Worm (Caenorhabditis elegans): ENCODE data around the gene osm-1.

osm-1 gene

ce11 chrX:16590803-16591202 is 50.3 kb downstream of the osm-1 start (continued):
- TF ChIP-seq dmd-4 (tag; optimal IDR thresholded peaks at IDR 0.05; ENCODE audit: borderline replicate concordance) (peak; percentile 23), Y22D7AL.16 (tag; optimal IDR thresholded peaks at IDR 0.05) (peak; percentile 54), ceh-31 (tag; optimal IDR thresholded peaks at IDR 0.05) (peak; percentile 37), ama-1 (optimal IDR thresholded peaks at IDR 0.05) (no peak), pat-9 (tag; optimal IDR thresholded peaks at IDR 0.05) (peak; percentile 58), ceh-45 (GFP tag; IDR thresholded peaks at IDR 0.05) (no peak), ahr-1 (tag; optimal IDR thresholded peaks at IDR 0.05) (peak; percentile 23), ceh-30 (tag; optimal IDR thresholded peaks at IDR 0.05) (no peak), tbx-7 (tag; optimal IDR thresholded peaks at IDR 0.05) (no peak), T23F11.4 (GFP tag; optimal IDR thresholded peaks at IDR 0.05) (peak; percentile 38), eyg-1 (tag; optimal IDR thresholded peaks at IDR 0.05) (no peak), pha-2 (tag; optimal IDR thresholded peaks at IDR 0.05) (no peak), mec-3 (tag; optimal IDR thresholded peaks at IDR 0.05; ENCODE audit: borderline replicate concordance) (no peak), ceh-19 (GFP tag; optimal IDR thresholded peaks at IDR 0.05) (peak; percentile 60), ets-4 (tag; optimal IDR thresholded peaks at IDR 0.05) (no peak), unc-86 (tag; optimal IDR thresholded peaks at IDR 0.05) (peak; percentile 40), ceh-6 (GFP tag; optimal IDR thresholded peaks at IDR 0.05) (peak; percentile 68), odd-2 (tag; optimal IDR thresholded peaks at IDR 0.05) (peak; percentile 19), gmeb-2 (tag; optimal IDR thresholded peaks at IDR 0.05) (peak; percentile 48), madf-2 (tag; optimal IDR thresholded peaks at IDR 0.05) (peak; percentile 24)

- TF ChIP-seq pros-1 (tag; optimal IDR thresholded peaks at IDR 0.05) (peak; percentile 18), fkh-10 (GFP tag; optimal IDR thresholded peaks at IDR 0.05) (no peak), hlh-6 (tag; optimal IDR thresholded peaks at IDR 0.05) (no peak), fkh-6 (tag; optimal IDR thresholded peaks at IDR 0.05) (no peak), ref-2 (tag; optimal IDR thresholded peaks at IDR 0.05) (no peak), sox-4 (tag; optimal IDR thresholded peaks at IDR 0.05) (no peak), ceh-9 (tag; optimal IDR thresholded peaks at IDR 0.05) (no peak), ceh-19 (GFP tag; optimal IDR thresholded peaks at IDR 0.05) (peak; percentile 28), ceh-34 (tag; optimal IDR thresholded peaks at IDR 0.05) (peak; percentile 94), lin-11 (tag; optimal IDR thresholded peaks at IDR 0.05) (no peak), gmeb-2 (tag; optimal IDR thresholded peaks at IDR 0.05) (no peak), ceh-2 (tag; optimal IDR thresholded peaks at IDR 0.05) (no peak), K02D7.2 (tag; optimal IDR thresholded peaks at IDR 0.05) (no peak)
These were observed 51.1 kb downstream of the osm-1 start for ce11 chrX:16591533-16591932.

ce11 chrX:16594931-16595330 is 54.5 kb downstream of the osm-1 start, which contains the start of gene cdh-9:
cdh-9 (plus strand) TSS chrX:16595231.
- TF ChIP-seq ceh-6 (GFP tag; optimal IDR thresholded peaks at IDR 0.05) (no peak), ztf-16 (tag; optimal IDR thresholded peaks at IDR 0.05) (no peak), ama-1 (optimal IDR thresholded peaks at IDR 0.05) (no peak), madf-2 (tag; optimal IDR thresholded peaks at IDR 0.05) (no peak), tbx-2 (tag; optimal IDR thresholded peaks at IDR 0.05) (peak; percentile 2)

- TF ChIP-seq unc-42 (tag; optimal IDR thresholded peaks at IDR 0.05): peak; percentile 88
- peak; percentile 10 for TF ChIP-seq C38D4.7 (GFP tag; optimal IDR thresholded peaks at IDR 0.05)
- TF ChIP-seq ceh-34 (tag; optimal IDR thresholded peaks at IDR 0.05): no peak
- TF ChIP-seq nfya-1 (tag; optimal IDR thresholded peaks at IDR 0.05): peak; percentile 5
These were observed 55.2 kb downstream of the osm-1 start for ce11 chrX:16595522-16596282.

Data from whole organism, late embryonic.